Worm (Caenorhabditis elegans): Measurements from ENCODE around the gene T28C6.8.

The T28C6.8 gene

ce11 chrIV:8855963-8856362, 25.4 kb upstream of the T28C6.8 start, which contains the start of gene T11B7.5:
TSS of gene T11B7.5 (minus strand) at chrIV:8856063.
- TF ChIP-seq snu-23 (GFP tag; optimal IDR thresholded peaks at IDR 0.05), result no peak
- TF ChIP-seq fkh-8 (tag; optimal IDR thresholded peaks at IDR 0.05), result no peak
- no peak for TF ChIP-seq lin-13 (GFP tag; optimal IDR thresholded peaks at IDR 0.05)
- TF ChIP-seq ztf-11 (tag; optimal IDR thresholded peaks at IDR 0.05), result no peak
- TF ChIP-seq efl-1 (optimal IDR thresholded peaks at IDR 0.05), result no peak
- no peak for TF ChIP-seq efl-1 (GFP tag; optimal IDR thresholded peaks at IDR 0.05 in 1 of 2)
- TF ChIP-seq pag-3 (tag; optimal IDR thresholded peaks at IDR 0.05; ENCODE audit: borderline replicate concordance, insufficient read depth), result no peak
- no peak for TF ChIP-seq nhr-85 (tag)
- no peak for TF ChIP-seq nhr-237 (tag; optimal IDR thresholded peaks at IDR 0.05)

ce11 chrIV:8853301-8853700, 22.8 kb upstream of the T28C6.8 start:
- no peak for TF ChIP-seq efl-1 (optimal IDR thresholded peaks at IDR 0.05)
- peak in 1 of 2 experiments; percentile 73 for TF ChIP-seq efl-1 (GFP tag; optimal IDR thresholded peaks at IDR 0.05 in 1 of 2)
- no peak for TF ChIP-seq mep-1 (tag; optimal IDR thresholded peaks at IDR 0.05)

- no peak for TF ChIP-seq pag-3 (tag; optimal IDR thresholded peaks at IDR 0.05; ENCODE audit: borderline replicate concordance, insufficient read depth)
- TF ChIP-seq snpc-4 (tag; optimal IDR thresholded peaks at IDR 0.05), result no peak
- no peak for TF ChIP-seq jun-1 (tag; optimal IDR thresholded peaks at IDR 0.05)
- TF ChIP-seq nhr-77 (tag; optimal IDR thresholded peaks at IDR 0.05), result no peak
- no peak for TF ChIP-seq elt-3 (tag; optimal IDR thresholded peaks at IDR 0.05)
- no peak for TF ChIP-seq unc-86 (tag; optimal IDR thresholded peaks at IDR 0.05)
- no peak for TF ChIP-seq nhr-28 (tag; optimal IDR thresholded peaks at IDR 0.05)
- no peak for TF ChIP-seq ceh-63 (GFP tag; optimal IDR thresholded peaks at IDR 0.05)
- TF ChIP-seq elt-2 (tag; optimal IDR thresholded peaks at IDR 0.05), result no peak
- no peak for TF ChIP-seq tbx-2 (tag; optimal IDR thresholded peaks at IDR 0.05)
- TF ChIP-seq lin-35 (GFP tag; optimal IDR thresholded peaks at IDR 0.05), result no peak
- no peak for TF ChIP-seq fos-1 (tag; optimal IDR thresholded peaks at IDR 0.05)
- TF ChIP-seq nhr-12 (tag; optimal IDR thresholded peaks at IDR 0.05), result no peak
- TF ChIP-seq skn-1 (tag; optimal IDR thresholded peaks at IDR 0.05), result no peak
- TF ChIP-seq mef-2 (tag; optimal IDR thresholded peaks at IDR 0.05), result no peak
- TF ChIP-seq ceh-8 (GFP tag; optimal IDR thresholded peaks at IDR 0.05), result no peak
These were observed 21.7 kb upstream of the T28C6.8 start, which contains the start of gene alp-1 for ce11 chrIV:8852194-8852593. TSS of gene alp-1 (plus strand) at chrIV:8852494.

ce11 chrIV:8850807-8851206, 20.3 kb upstream of the T28C6.8 start:
- TF ChIP-seq skn-1 (tag; optimal IDR thresholded peaks at IDR 0.05) (peak; percentile 5), rnt-1 (tag; optimal IDR thresholded peaks at IDR 0.05) (peak; percentile 45), lin-14 (GFP tag; optimal IDR thresholded peaks at IDR 0.05) (peak; percentile 65), fkh-10 (GFP tag; optimal IDR thresholded peaks at IDR 0.05) (no peak)

- TF ChIP-seq snpc-4 (tag; optimal IDR thresholded peaks at IDR 0.05), result no peak
- TF ChIP-seq efl-1 (optimal IDR thresholded peaks at IDR 0.05), result no peak
- TF ChIP-seq efl-1 (GFP tag; optimal IDR thresholded peaks at IDR 0.05 in 1 of 2), result peak in 1 of 2 experiments; percentile 56
- no peak for TF ChIP-seq zag-1 (tag; optimal IDR thresholded peaks at IDR 0.05)
- no peak for TF ChIP-seq vab-15 (tag; optimal IDR thresholded peaks at IDR 0.05)
- no peak for TF ChIP-seq lin-35 (GFP tag; optimal IDR thresholded peaks at IDR 0.05)
- no peak for TF ChIP-seq elt-2 (tag; optimal IDR thresholded peaks at IDR 0.05)
These were observed 18.5 kb upstream of the T28C6.8 start for ce11 chrIV:8848983-8849382.

- TF ChIP-seq ces-1 (GFP tag; optimal IDR thresholded peaks at IDR 0.05) (no peak), sox-4 (tag; optimal IDR thresholded peaks at IDR 0.05) (no peak), tlp-1 (tag; optimal IDR thresholded peaks at IDR 0.05) (no peak), mab-9 (GFP tag; IDR thresholded peaks at IDR 0.05) (no peak), pax-3 (tag; optimal IDR thresholded peaks at IDR 0.05) (no peak), elt-2 (tag; optimal IDR thresholded peaks at IDR 0.05) (no peak), dsc-1 (tag; optimal IDR thresholded peaks at IDR 0.05) (no peak), ztf-11 (tag; optimal IDR thresholded peaks at IDR 0.05) (no peak), aha-1 (tag; optimal IDR thresholded peaks at IDR 0.05) (no peak), hlh-17 (GFP tag; optimal IDR thresholded peaks at IDR 0.05; ENCODE audit: borderline replicate concordance) (no peak), mdl-1 (tag; optimal IDR thresholded peaks at IDR 0.05) (no peak), isw-1 (GFP tag; IDR thresholded peaks at IDR 0.05) (no peak), efl-1 (optimal IDR thresholded peaks at IDR 0.05) (no peak), efl-1 (GFP tag; optimal IDR thresholded peaks at IDR 0.05 in 1 of 2) (no peak), fos-1 (tag; optimal IDR thresholded peaks at IDR 0.05) (no peak), C34B4.2 (tag; optimal IDR thresholded peaks at IDR 0.05) (no peak), fkh-4 (tag; optimal IDR thresholded peaks at IDR 0.05; ENCODE audit: borderline replicate concordance) (no peak), lir-3 (tag; optimal IDR thresholded peaks at IDR 0.05; ENCODE audit: poor library complexity) (no peak)
These were observed 17.4 kb upstream of the T28C6.8 start, which contains the start of gene col-118 for ce11 chrIV:8847918-8848317. TSS of gene col-118 (plus strand) at chrIV:8848218.
